Fruit fly (Drosophila melanogaster) whole organism, pupa: ENCODE results near the gene Acp36DE.

Source experiments
- CG17806 ChIP-seq: fragments of 200-800 bp; sonication (Bioruptor generic); optimal IDR thresholded peaks from 2 replicates; lab custom pipeline; 2018; ENCODE audit warnings: missing biosample characterization, mild to moderate bottlenecking, missing genetic modification characterization, moderate library complexity
- CG8159 ChIP-seq: fragments of 200-800 bp; sonication (Bioruptor generic); optimal IDR thresholded peaks from 3 replicates; lab custom pipeline; 2018; ENCODE audit warnings: missing biosample characterization, mild to moderate bottlenecking, missing genetic modification characterization, moderate library complexity
- EcR ChIP-seq: fragments of 200-800 bp; sonication (Bioruptor generic); optimal IDR thresholded peaks from 3 replicates; lab custom pipeline; 2019; ENCODE audit warnings: missing biosample characterization, missing genetic modification characterization, mild to moderate bottlenecking, moderate library complexity, missing genetic modification reagents

DNA sequence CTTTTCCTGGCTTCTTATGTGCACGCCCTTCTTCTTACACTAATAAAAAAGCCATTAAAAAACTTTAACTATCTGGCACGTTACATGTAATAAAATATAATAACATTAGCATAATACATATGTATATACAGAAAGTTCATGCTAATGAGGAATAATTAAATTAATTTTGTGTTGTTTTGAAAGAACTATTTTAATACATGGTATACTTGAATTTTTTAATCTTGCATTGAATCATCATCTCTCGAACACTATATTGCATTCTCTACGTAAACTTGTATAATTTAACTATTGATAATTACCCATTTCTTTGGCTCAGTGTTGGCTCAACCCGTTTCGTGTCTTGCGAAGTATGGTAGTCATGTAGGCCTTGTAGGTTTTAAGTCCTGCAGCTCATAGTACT is 6.0 kb downstream of the Acp36DE start:
- TF ChIP-seq CG17806 (peak; percentile 80), CG8159 (peak; percentile 88), EcR (GFP tag; lab: Kevin White, UChicago) (no peak)
